Fruit fly (Drosophila melanogaster) whole organism, embryonic: ENCODE data around the gene CG11902.

ENCODE experiments used
- CG13123 ChIP-seq: fragments of 200-800 bp; sonication (Bioruptor generic); optimal IDR thresholded peaks from 2 replicates; lab custom pipeline; 2016; ENCODE audit warnings: missing biosample characterization, missing genetic modification characterization
- CG14050 ChIP-seq: fragments of 200-800 bp; sonication (Bioruptor generic); IDR thresholded peaks from 3 replicates; pipeline ENCODE4 v1.3.6; 2022; ENCODE audit warnings: missing biosample characterization, missing genetic modification characterization
- CG2889 ChIP-seq: fragments of 200-800 bp; sonication (Bioruptor generic); IDR thresholded peaks from 3 replicates; pipeline ENCODE4 v1.3.6; 2022; ENCODE audit warnings: missing biosample characterization, missing genetic modification characterization
- CG3726 ChIP-seq: fragments of 200-800 bp; sonication (Bioruptor generic); IDR thresholded peaks from 3 replicates; pipeline ENCODE4, ENCODE4 v1.3.6; 2022; ENCODE audit warnings: missing biosample characterization, missing genetic modification characterization
- CG4328 ChIP-seq: fragments of 200-800 bp; sonication (Bioruptor generic); optimal IDR thresholded peaks from 3 replicates; lab custom pipeline; 2017; ENCODE audit warnings: missing biosample characterization, missing genetic modification reagents, missing genetic modification characterization
- CG6791 ChIP-seq: fragments of 200-800 bp; sonication (Bioruptor generic); IDR thresholded peaks from 3 replicates; pipeline ENCODE4 v1.3.6; 2022; ENCODE audit warnings: missing biosample characterization, missing genetic modification characterization; ENCODE audit not compliant: partially characterized antibody
- CG8924 ChIP-seq: fragments of 200-800 bp; optimal IDR thresholded peaks from 3 replicates; lab custom pipeline; 2019; ENCODE audit warnings: missing biosample characterization, mild to moderate bottlenecking, missing genetic modification characterization, moderate library complexity
- oc ChIP-seq: fragments of 200-800 bp; sonication (Bioruptor generic); optimal IDR thresholded peaks from 2 replicates; lab custom pipeline; 2018; ENCODE audit warnings: missing biosample characterization, mild to moderate bottlenecking, missing genetic modification characterization, moderate library complexity
- psq ChIP-seq: fragments of 200-800 bp; sonication (Bioruptor generic); optimal IDR thresholded peaks from 2 replicates; lab custom pipeline; 2017; ENCODE audit warnings: missing biosample characterization, missing genetic modification characterization
- sima ChIP-seq: fragments of 200-800 bp; sonication (Bioruptor generic); optimal IDR thresholded peaks from 2 replicates; lab custom pipeline; 2016; ENCODE audit warnings: missing biosample characterization, missing genetic modification characterization
- sug ChIP-seq: fragments of 200-800 bp; optimal IDR thresholded peaks from 2 replicates; lab custom pipeline; 2019; ENCODE audit warnings: missing biosample characterization, mild to moderate bottlenecking, missing genetic modification characterization, moderate library complexity

- no peak for TF ChIP-seq CG13123
- TF ChIP-seq CG4328 (GFP tag; lab: Kevin White, UChicago), result no peak
- TF ChIP-seq CG6791 (GFP tag; lab: Robert Waterston, UW), result no peak
- no peak for TF ChIP-seq psq (GFP tag; lab: Kevin White, UChicago)
- no peak for TF ChIP-seq CG14050 (GFP tag; lab: Robert Waterston, UW)
- TF ChIP-seq sima (GFP tag; lab: Kevin White, UChicago), result no peak
- no peak for TF ChIP-seq CG2889 (GFP tag; lab: Robert Waterston, UW)
- no peak for TF ChIP-seq CG8924 (tag; lab: Kevin White, UChicago)
- TF ChIP-seq oc (tag; lab: Kevin White, UChicago), result no peak
- TF ChIP-seq CG3726 (GFP tag; lab: Robert Waterston, UW), result no peak
- no peak for TF ChIP-seq sug (tag; lab: Kevin White, UChicago)
These were observed 13.4 kb upstream of the CG11902 start for dm6 chr3R:25321681-25322080.
